Fruit fly (Drosophila melanogaster) whole organism, adult: ENCODE data around the gene Adgf-A2.
A peak's percentile ranks its signal among the peaks of the same experiment; 100 is the strongest.

Source experiments
- CG11617 ChIP-seq: fragments of 200-800 bp; sonication (Bioruptor generic); optimal IDR thresholded peaks from 2 replicates; lab custom pipeline; 2017; ENCODE audit warnings: mild to moderate bottlenecking, missing biosample characterization, missing genetic modification reagents, missing genetic modification characterization
- CG12768 ChIP-seq: fragments of 200-800 bp; sonication (Bioruptor generic); optimal IDR thresholded peaks from 2 replicates; lab custom pipeline; 2017; ENCODE audit warnings: missing biosample characterization, missing genetic modification characterization, mild to moderate bottlenecking, moderate library complexity, missing genetic modification reagents
- CG14711 ChIP-seq: fragments of 200-800 bp; sonication (Bioruptor generic); optimal IDR thresholded peaks from 2 replicates; lab custom pipeline; 2018; ENCODE audit warnings: missing biosample characterization, mild to moderate bottlenecking, missing genetic modification characterization, moderate library complexity
- CG1620 ChIP-seq: fragments of 200-800 bp; sonication (Bioruptor generic); optimal IDR thresholded peaks from 2 replicates; lab custom pipeline; 2016; ENCODE audit warnings: missing biosample characterization, missing genetic modification characterization
- CG33017 ChIP-seq: fragments of 200-800 bp; sonication (Bioruptor generic); optimal IDR thresholded peaks from 2 replicates; lab custom pipeline; 2018; ENCODE audit warnings: missing biosample characterization, mild to moderate bottlenecking, missing genetic modification characterization, moderate library complexity
- CG5204 ChIP-seq: fragments of 200-800 bp; sonication (Bioruptor generic); optimal IDR thresholded peaks from 2 replicates; lab custom pipeline; 2016; ENCODE audit warnings: missing biosample characterization, missing genetic modification characterization
- CG7101 ChIP-seq: fragments of 200-800 bp; sonication (Bioruptor generic); optimal IDR thresholded peaks from 2 replicates; lab custom pipeline; 2018; ENCODE audit warnings: missing biosample characterization, mild to moderate bottlenecking, missing genetic modification characterization, moderate library complexity
- Clk ChIP-seq: fragments of 200-800 bp; sonication (Bioruptor generic); optimal IDR thresholded peaks from 2 replicates; lab custom pipeline; 2017; ENCODE audit warnings: missing biosample characterization, missing genetic modification characterization
- Crg-1 ChIP-seq: fragments of 200-800 bp; sonication (Bioruptor generic); optimal IDR thresholded peaks from 2 replicates; lab custom pipeline; 2016; ENCODE audit warnings: missing biosample characterization, missing genetic modification characterization
- Hr96 ChIP-seq: fragments of 200-800 bp; sonication (Bioruptor generic); optimal IDR thresholded peaks from 2 replicates; lab custom pipeline; 2016; ENCODE audit warnings: missing biosample characterization, missing genetic modification characterization
- Mnt ChIP-seq: fragments of 200-800 bp; sonication (Bioruptor generic); optimal IDR thresholded peaks from 2 replicates; lab custom pipeline; 2016; ENCODE audit warnings: missing biosample characterization, mild to moderate bottlenecking, missing genetic modification characterization
- bab1 ChIP-seq: fragments of 200-800 bp; sonication (Bioruptor generic); optimal IDR thresholded peaks from 3 replicates; lab custom pipeline; 2019; ENCODE audit warnings: missing biosample characterization, mild to moderate bottlenecking, missing genetic modification characterization, moderate library complexity
- cic ChIP-seq: fragments of 200-800 bp; sonication (Bioruptor generic); optimal IDR thresholded peaks from 2 replicates; lab custom pipeline; 2017; ENCODE audit warnings: missing biosample characterization, mild to moderate bottlenecking, missing genetic modification characterization, moderate library complexity
- kay ChIP-seq: fragments of 200-800 bp; sonication (Bioruptor generic); peaks from one replicate; lab custom pipeline; 2016; ENCODE audit warnings: missing biosample characterization, missing genetic modification characterization, borderline replicate concordance
- ovo ChIP-seq: fragments of 200-800 bp; sonication (Bioruptor generic); optimal IDR thresholded peaks from 2 replicates; lab custom pipeline; 2016; ENCODE audit warnings: missing biosample characterization, missing genetic modification characterization
- pad ChIP-seq: fragments of 200-800 bp; sonication (Bioruptor generic); optimal IDR thresholded peaks from 3 replicates; lab custom pipeline; 2017; ENCODE audit warnings: missing biosample characterization, missing genetic modification characterization, mild to moderate bottlenecking, moderate library complexity, missing genetic modification reagents
- tj ChIP-seq: fragments of 200-800 bp; sonication (Bioruptor generic); optimal IDR thresholded peaks from 3 replicates; lab custom pipeline; 2017; ENCODE audit warnings: missing biosample characterization, mild to moderate bottlenecking, missing genetic modification characterization, moderate library complexity
- toe ChIP-seq: fragments of 200-800 bp; sonication (Bioruptor generic); optimal IDR thresholded peaks from 2 replicates; lab custom pipeline; 2016; ENCODE audit warnings: missing biosample characterization, missing genetic modification characterization

Adgf-A2 gene

DNA sequence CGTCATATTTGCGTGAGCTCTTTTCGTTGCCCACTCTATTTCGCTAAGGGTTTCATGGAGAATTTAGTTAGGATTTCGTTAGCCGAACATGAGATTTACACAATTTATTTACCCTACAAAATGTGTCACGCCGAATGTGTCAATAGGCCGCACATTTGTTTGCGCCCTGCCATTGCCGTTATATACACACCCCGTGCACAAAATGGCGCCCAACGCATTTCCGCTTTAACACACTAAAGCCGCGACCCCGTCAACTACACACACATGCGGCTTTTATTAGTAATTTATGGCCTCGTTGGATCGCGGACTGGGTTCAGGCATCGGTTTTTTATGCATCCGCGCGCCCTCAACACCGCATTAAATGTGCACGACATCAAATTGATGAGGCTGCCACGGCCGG, 13.5 kb downstream of the Adgf-A2 start, which contains the start of gene Adgf-B:
Gene Adgf-B, minus strand, starts transcription at position 101 of the 400 bp plus-strand sequence.
- no peak for TF ChIP-seq bab1 (GFP tag; lab: Kevin White, UChicago)
- no peak for TF ChIP-seq CG14711
- no peak for TF ChIP-seq Mnt (GFP tag; lab: Kevin White, UChicago)
- TF ChIP-seq CG11617 (GFP tag; lab: Kevin White, UChicago), result no peak

- TF ChIP-seq Crg-1 (GFP tag; lab: Kevin White, UChicago) (no peak), CG12768 (no peak), kay (GFP tag; lab: Kevin White, UChicago) (no peak), Mnt (GFP tag; lab: Kevin White, UChicago) (no peak), CG5204 (no peak), CG11617 (GFP tag; lab: Kevin White, UChicago) (no peak), CG7101 (tag; lab: Kevin White, UChicago) (no peak), CG14711 (no peak), Clk (no peak), CG33017 (tag; lab: Kevin White, UChicago) (no peak), Hr96 (GFP tag; lab: Kevin White, UChicago) (no peak), tj (GFP tag; lab: Kevin White, UChicago) (no peak)
These were observed 17.2 kb downstream of the Adgf-A2 start, which contains the start of gene CG6034 for dm6 chr3L:17746760-17747159. CG6034 (minus strand) TSS chr3L:17746860.

- TF ChIP-seq CG12768, result no peak
- no peak for TF ChIP-seq Clk
- TF ChIP-seq Mnt (GFP tag; lab: Kevin White, UChicago), result no peak
- TF ChIP-seq pad (GFP tag; lab: Kevin White, UChicago), result no peak
- TF ChIP-seq Hr96 (GFP tag; lab: Kevin White, UChicago), result no peak
- TF ChIP-seq ovo (GFP tag; lab: Kevin White, UChicago), result no peak
These were observed 21.4 kb downstream of the Adgf-A2 start for dm6 chr3L:17742531-17742930.

- peak; percentile 96 for TF ChIP-seq kay (GFP tag; lab: Kevin White, UChicago)
- TF ChIP-seq Crg-1 (GFP tag; lab: Kevin White, UChicago), result no peak
- TF ChIP-seq ovo (GFP tag; lab: Kevin White, UChicago), result no peak
- no peak for TF ChIP-seq pad (GFP tag; lab: Kevin White, UChicago)
- TF ChIP-seq CG5204, result peak; percentile 32
- peak; percentile 47 for TF ChIP-seq CG33017 (tag; lab: Kevin White, UChicago)
- TF ChIP-seq tj (GFP tag; lab: Kevin White, UChicago), result peak; percentile 70
- peak; percentile 3 for TF ChIP-seq toe
- peak; percentile 14 for TF ChIP-seq CG7101 (tag; lab: Kevin White, UChicago)
- TF ChIP-seq Clk, result no peak
- peak; percentile 26 for TF ChIP-seq Hr96 (GFP tag; lab: Kevin White, UChicago)
- TF ChIP-seq bab1 (GFP tag; lab: Kevin White, UChicago), result peak; percentile 20
- peak; percentile 80 for TF ChIP-seq cic
- TF ChIP-seq CG14711, result no peak
- TF ChIP-seq Mnt (GFP tag; lab: Kevin White, UChicago), result no peak
These were observed 23.5 kb downstream of the Adgf-A2 start, which contains the start of gene CG7460 for dm6 chr3L:17740471-17740870. CG7460 (plus strand) TSS chr3L:17740540.

dm6 chr3L:17739627-17740026, 24.3 kb downstream of the Adgf-A2 start:
- TF ChIP-seq CG1620 (GFP tag; lab: Kevin White, UChicago), result no peak

dm6 chr3L:17729278-17729677, 34.7 kb downstream of the Adgf-A2 start, which contains the start of gene CG6052:
CG6052 (minus strand) TSS chr3L:17729378.
- TF ChIP-seq tj (GFP tag; lab: Kevin White, UChicago), result no peak

- no peak for TF ChIP-seq CG7101 (tag; lab: Kevin White, UChicago)
These were observed 44.2 kb downstream of the Adgf-A2 start, which contains the start of gene CheB74a for dm6 chr3L:17719754-17720153. CheB74a (minus strand) TSS chr3L:17719854.
